Fruit fly (Drosophila melanogaster) whole organism, embryonic: ENCODE measurements around the gene Pc.
A peak's percentile ranks its signal among the peaks of the same experiment; 100 is the strongest.

ENCODE experiments used
- BtbVII ChIP-seq: fragments of 200-800 bp; sonication (Bioruptor generic); optimal IDR thresholded peaks from 3 replicates; lab custom pipeline; 2017; ENCODE audit warnings: missing biosample characterization, mild to moderate bottlenecking, missing genetic modification characterization
- CG10274 ChIP-seq: fragments of 200-800 bp; sonication (Bioruptor generic); optimal IDR thresholded peaks from 3 replicates; lab custom pipeline; 2017; ENCODE audit warnings: missing biosample characterization, mild to moderate bottlenecking, missing genetic modification characterization
- CG10321 ChIP-seq: fragments of 200-800 bp; sonication (Bioruptor generic); IDR thresholded peaks from 2 replicates; pipeline ENCODE4 v1.3.6; 2022; ENCODE audit warnings: missing biosample characterization, missing genetic modification characterization
- CG10959 ChIP-seq: fragments of 200-800 bp; sonication (Bioruptor generic); IDR thresholded peaks from 2 replicates; pipeline ENCODE4 v1.3.6; 2022; ENCODE audit warnings: missing biosample characterization, missing genetic modification characterization
- CG11456 ChIP-seq: fragments of 200-800 bp; sonication (Bioruptor generic); IDR thresholded peaks from 3 replicates; pipeline ENCODE4 v1.3.6; 2022; ENCODE audit warnings: missing biosample characterization, missing genetic modification characterization
- CG12299 ChIP-seq: fragments of 200-800 bp; sonication (Bioruptor generic); optimal IDR thresholded peaks from 2 replicates; lab custom pipeline; 2018; ENCODE audit warnings: missing biosample characterization, mild to moderate bottlenecking, missing genetic modification characterization
- CG1233 ChIP-seq: fragments of 200-800 bp; sonication (Bioruptor generic); optimal IDR thresholded peaks from 4 replicates; lab custom pipeline; 2018; ENCODE audit warnings: missing biosample characterization, mild to moderate bottlenecking, missing genetic modification characterization
- CG12391 ChIP-seq: fragments of 200-800 bp; sonication (Bioruptor generic); optimal IDR thresholded peaks from 3 replicates; lab custom pipeline; 2018; ENCODE audit warnings: missing biosample characterization, mild to moderate bottlenecking, missing genetic modification characterization, moderate library complexity
- CG14441 ChIP-seq: fragments of 200-800 bp; sonication (Bioruptor generic); IDR thresholded peaks from 2 replicates; pipeline ENCODE4 v1.3.6; 2022; ENCODE audit warnings: missing biosample characterization, missing genetic modification characterization
- CG14667 ChIP-seq: fragments of 200-800 bp; sonication (Bioruptor generic); IDR thresholded peaks from 2 replicates; pipeline ENCODE4 v1.3.6; 2022; ENCODE audit warnings: missing biosample characterization, missing genetic modification characterization
- CG1529 ChIP-seq: fragments of 200-800 bp; sonication (Bioruptor generic); optimal IDR thresholded peaks from 3 replicates; lab custom pipeline; 2018; ENCODE audit warnings: missing biosample characterization, missing genetic modification characterization
- CG16779 ChIP-seq: fragments of 200-800 bp; sonication (Bioruptor generic); IDR thresholded peaks from 2 replicates; pipeline ENCODE4 v1.3.6; 2022; ENCODE audit warnings: missing biosample characterization, missing genetic modification characterization
- CG16815 ChIP-seq: fragments of 200-800 bp; sonication (Bioruptor generic); optimal IDR thresholded peaks from 3 replicates; lab custom pipeline; 2017; ENCODE audit warnings: missing biosample characterization, mild to moderate bottlenecking, missing genetic modification characterization
- CG17829 ChIP-seq: fragments of 200-800 bp; optimal IDR thresholded peaks from 2 replicates; lab custom pipeline; 2019; ENCODE audit warnings: missing biosample characterization, mild to moderate bottlenecking, missing genetic modification characterization, moderate library complexity
- CG32767 ChIP-seq: fragments of 200-800 bp; sonication (Bioruptor generic); IDR thresholded peaks from 2 replicates; pipeline ENCODE4 v1.3.6; 2022; ENCODE audit warnings: missing biosample characterization, missing genetic modification characterization
- CG3838 ChIP-seq: fragments of 200-800 bp; sonication (Bioruptor generic); optimal IDR thresholded peaks from 3 replicates; lab custom pipeline; 2016; ENCODE audit warnings: missing biosample characterization, missing genetic modification characterization
- CG4282 ChIP-seq: fragments of 200-800 bp; sonication (Bioruptor generic); optimal IDR thresholded peaks from 2 replicates; lab custom pipeline; 2016; ENCODE audit warnings: missing biosample characterization, missing genetic modification characterization
- CG4424 ChIP-seq: fragments of 200-800 bp; sonication (Bioruptor generic); optimal IDR thresholded peaks from 3 replicates; lab custom pipeline; 2016; ENCODE audit warnings: missing biosample characterization, missing genetic modification characterization
- CG6689 ChIP-seq: fragments of 200-800 bp; sonication (Bioruptor generic); IDR thresholded peaks from 2 replicates; pipeline ENCODE4 v1.3.6; 2022; ENCODE audit warnings: missing biosample characterization, missing genetic modification characterization
- CG8359 ChIP-seq: fragments of 200-800 bp; sonication (Bioruptor generic); optimal IDR thresholded peaks from 2 replicates; lab custom pipeline; 2017; ENCODE audit warnings: missing biosample characterization, mild to moderate bottlenecking, missing genetic modification characterization, borderline replicate concordance
- CG9437 ChIP-seq: fragments of 200-800 bp; sonication (Bioruptor generic); optimal IDR thresholded peaks from 2 replicates; lab custom pipeline; 2018; ENCODE audit warnings: missing biosample characterization, mild to moderate bottlenecking, missing genetic modification characterization
- CoRest ChIP-seq: fragments of 200-800 bp; sonication (Bioruptor generic); optimal IDR thresholded peaks from 3 replicates; lab custom pipeline; 2018; ENCODE audit warnings: missing biosample characterization, mild to moderate bottlenecking, missing genetic modification characterization, moderate library complexity
- Dll ChIP-seq: fragments of 200-800 bp; sonication (Bioruptor generic); IDR thresholded peaks from 4 replicates; pipeline ENCODE4 v1.3.6; 2022; ENCODE audit warnings: missing biosample characterization, missing genetic modification characterization; ENCODE audit not compliant: partially characterized antibody
- Fer2 ChIP-seq: fragments of 200-800 bp; sonication (Bioruptor generic); optimal IDR thresholded peaks from 2 replicates; lab custom pipeline; 2018; ENCODE audit warnings: missing biosample characterization, mild to moderate bottlenecking, missing genetic modification characterization, moderate library complexity
- HLH54F ChIP-seq: fragments of 200-800 bp; sonication (Bioruptor generic); optimal IDR thresholded peaks from 3 replicates; lab custom pipeline; 2016; ENCODE audit warnings: missing biosample characterization, missing genetic modification characterization
- HmgZ ChIP-seq: fragments of 200-800 bp; sonication (Bioruptor generic); optimal IDR thresholded peaks from 2 replicates; lab custom pipeline; 2018; ENCODE audit warnings: missing biosample characterization, mild to moderate bottlenecking, missing genetic modification characterization
- NC2β ChIP-seq: fragments of 200-800 bp; sonication (Bioruptor generic); optimal IDR thresholded peaks from 2 replicates; lab custom pipeline; 2016; ENCODE audit warnings: missing biosample characterization, missing genetic modification characterization
- NfI ChIP-seq: fragments of 200-800 bp; sonication (Bioruptor generic); optimal IDR thresholded peaks from 3 replicates; lab custom pipeline; 2018; ENCODE audit warnings: missing biosample characterization, mild to moderate bottlenecking, missing genetic modification characterization, moderate library complexity
- Oaz ChIP-seq: fragments of 200-800 bp; sonication (Bioruptor generic); IDR thresholded peaks from 2 replicates; pipeline ENCODE4 v1.3.6; 2022; ENCODE audit warnings: missing biosample characterization, missing genetic modification characterization
- Oli ChIP-seq: fragments of 200-800 bp; sonication (Bioruptor generic); optimal IDR thresholded peaks from 2 replicates; lab custom pipeline; 2018; ENCODE audit warnings: missing biosample characterization, mild to moderate bottlenecking, missing genetic modification characterization, moderate library complexity
- Opbp ChIP-seq: fragments of 200-800 bp; sonication (Bioruptor generic); IDR thresholded peaks from 3 replicates; pipeline ENCODE4 v1.3.6; 2022; ENCODE audit warnings: missing biosample characterization, missing genetic modification characterization; ENCODE audit not compliant: partially characterized antibody
- Trl ChIP-seq, 3 experiments: fragments of >200 bp in 2 of 3; fragments of 200-800 bp in 1 of 3; sonication (Bioruptor generic) in 1 of 3; optimal IDR thresholded peaks; 2 replicates in 1 of 3; 3 replicates in 2 of 3; lab custom pipeline; 2016 to 2017; ENCODE audit warnings: missing biosample characterization in 1 of 3, missing genetic modification characterization in 1 of 3
- Xrp1 ChIP-seq: fragments of 200-800 bp; sonication (Bioruptor generic); IDR thresholded peaks from 2 replicates; pipeline ENCODE4 v1.3.6; 2022; ENCODE audit warnings: missing biosample characterization, missing genetic modification characterization
- cad ChIP-seq: fragments of >200 bp; optimal IDR thresholded peaks from 2 replicates; lab custom pipeline; 2017; ENCODE audit warnings: missing biosample characterization, missing genetic modification characterization
- caup ChIP-seq: fragments of 200-800 bp; sonication (Bioruptor generic); optimal IDR thresholded peaks from 3 replicates; lab custom pipeline; 2017; ENCODE audit warnings: missing biosample characterization, mild to moderate bottlenecking, missing genetic modification characterization, moderate library complexity; ENCODE audit not compliant: severe bottlenecking
- cwo ChIP-seq: fragments of 200-800 bp; sonication (Bioruptor generic); optimal IDR thresholded peaks from 3 replicates; lab custom pipeline; 2017; ENCODE audit warnings: missing biosample characterization, missing genetic modification characterization, mild to moderate bottlenecking, moderate library complexity, missing genetic modification reagents
- dysf ChIP-seq: fragments of 200-800 bp; sonication (Bioruptor generic); IDR thresholded peaks from 3 replicates; pipeline ENCODE4 v1.3.6; 2022; ENCODE audit warnings: missing biosample characterization, missing genetic modification characterization
- esg ChIP-seq: fragments of 200-800 bp; sonication (Bioruptor generic); conservative IDR thresholded peaks from 2 replicates; pipeline ENCODE4 v1.3.6; 2022; ENCODE audit warnings: missing biosample characterization, missing genetic modification characterization
- h ChIP-seq: fragments of >200 bp; optimal IDR thresholded peaks from 2 replicates; lab custom pipeline; 2017
- kah ChIP-seq: fragments of 200-800 bp; sonication (Bioruptor generic); optimal IDR thresholded peaks from 2 replicates; lab custom pipeline; 2018; ENCODE audit warnings: missing biosample characterization, mild to moderate bottlenecking, missing genetic modification characterization
- lmd ChIP-seq: fragments of 200-800 bp; sonication (Bioruptor generic); IDR thresholded peaks from 2 replicates; pipeline ENCODE4 v1.3.6; 2022; ENCODE audit warnings: missing biosample characterization, missing genetic modification characterization
- nmo ChIP-seq: fragments of 200-800 bp; sonication (Bioruptor generic); optimal IDR thresholded peaks from 2 replicates; lab custom pipeline; 2018; ENCODE audit warnings: missing biosample characterization, mild to moderate bottlenecking, missing genetic modification characterization, moderate library complexity
- nom ChIP-seq: fragments of 200-800 bp; sonication (Bioruptor generic); optimal IDR thresholded peaks from 2 replicates; lab custom pipeline; 2017; ENCODE audit warnings: missing biosample characterization, missing genetic modification characterization, mild to moderate bottlenecking, moderate library complexity, missing genetic modification reagents
- pzg ChIP-seq: fragments of 200-800 bp; sonication (Bioruptor generic); optimal IDR thresholded peaks from 3 replicates; lab custom pipeline; 2018; ENCODE audit warnings: missing biosample characterization, mild to moderate bottlenecking, missing genetic modification characterization, moderate library complexity
- sim ChIP-seq: fragments of 200-800 bp; sonication (Bioruptor generic); IDR thresholded peaks from 2 replicates; pipeline ENCODE4 v1.3.6; 2022; ENCODE audit warnings: missing biosample characterization, missing genetic modification characterization
- sima ChIP-seq: fragments of 200-800 bp; sonication (Bioruptor generic); optimal IDR thresholded peaks from 2 replicates; lab custom pipeline; 2016; ENCODE audit warnings: missing biosample characterization, missing genetic modification characterization
- sob ChIP-seq: fragments of 200-800 bp; sonication (Bioruptor generic); IDR thresholded peaks from 2 replicates; pipeline ENCODE4 v1.3.6; 2022; ENCODE audit warnings: missing biosample characterization, missing genetic modification characterization
- stc ChIP-seq: fragments of 200-800 bp; sonication (Bioruptor generic); IDR thresholded peaks from 2 replicates; pipeline ENCODE4 v1.3.6; 2022; ENCODE audit warnings: missing biosample characterization, missing genetic modification characterization
- stwl ChIP-seq: fragments of 200-800 bp; sonication (Bioruptor generic); optimal IDR thresholded peaks from 3 replicates; lab custom pipeline; 2018; ENCODE audit warnings: missing biosample characterization, mild to moderate bottlenecking, missing genetic modification characterization, moderate library complexity
- unc-4 ChIP-seq: fragments of 200-800 bp; sonication (Bioruptor generic); IDR thresholded peaks from 2 replicates; pipeline ENCODE4 v1.3.6; 2022; ENCODE audit warnings: missing biosample characterization, missing genetic modification characterization; ENCODE audit not compliant: partially characterized antibody
- unpg ChIP-seq: fragments of 200-800 bp; sonication (Bioruptor generic); optimal IDR thresholded peaks from 3 replicates; lab custom pipeline; 2018; ENCODE audit warnings: missing biosample characterization, mild to moderate bottlenecking, missing genetic modification characterization, moderate library complexity

The Pc gene

dm6 chr3L:21348983-21349432 is 31.2 kb upstream of the Pc start, which contains the start of gene ebd2 (continued):
- TF ChIP-seq stc (GFP tag; lab: Robert Waterston, UW) (no peak; the same call in 1 of the 2 replicates), nmo (GFP tag; lab: Kevin White, UChicago) (no peak), stwl (tag; lab: Kevin White, UChicago) (no peak), unpg (GFP tag; lab: Kevin White, UChicago) (no peak), CG16815 (GFP tag; lab: Kevin White, UChicago) (no peak), pzg (GFP tag; lab: Kevin White, UChicago) (no peak), NfI (GFP tag; lab: Kevin White, UChicago) (no peak), CG11456 (GFP tag; lab: Robert Waterston, UW) (no peak), HmgZ (tag; lab: Kevin White, UChicago) (peak; percentile 63), cad (GFP tag; lab: Kevin White, UChicago) (no peak), CG4424 (GFP tag; lab: Kevin White, UChicago) (peak; percentile 1), CG3838 (no peak), CG4282 (GFP tag; lab: Kevin White, UChicago) (no peak), CG12299 (tag; lab: Kevin White, UChicago) (peak; percentile 23), Xrp1 (GFP tag; lab: Robert Waterston, UW) (no peak), h (no peak), lmd (no peak), Opbp (GFP tag; lab: Robert Waterston, UW) (no peak), dysf (GFP tag; lab: Robert Waterston, UW) (no peak), CG10321 (GFP tag; lab: Robert Waterston, UW) (no peak), CG10959 (GFP tag; lab: Robert Waterston, UW) (no peak), unc-4 (GFP tag; lab: Robert Waterston, UW) (no peak), Fer2 (tag; lab: Kevin White, UChicago) (no peak), sim (no peak), nom (GFP tag; lab: Kevin White, UChicago) (no peak), kah (GFP tag; lab: Kevin White, UChicago) (no peak), Dll (GFP tag; lab: Robert Waterston, UW) (no peak), Oaz (GFP tag; lab: Robert Waterston, UW) (no peak), CG10274 (GFP tag; lab: Kevin White, UChicago) (no peak), sima (GFP tag; lab: Kevin White, UChicago) (no peak), CG12391 (tag; lab: Kevin White, UChicago) (no peak), CG14441 (no peak), CoRest (tag; lab: Kevin White, UChicago) (peak; percentile 6), CG9437 (GFP tag; lab: Kevin White, UChicago) (no peak), CG16779 (GFP tag; lab: Robert Waterston, UW) (no peak), sob (GFP tag; lab: Robert Waterston, UW) (peak; percentile 40; the same call in 1 of the 2 replicates), CG17829 (tag; lab: Kevin White, UChicago) (no peak), CG1233 (GFP tag; lab: Kevin White, UChicago) (no peak), CG32767 (GFP tag; lab: Robert Waterston, UW) (no peak), CG8359 (GFP tag; lab: Kevin White, UChicago) (no peak), CG6689 (GFP tag; lab: Robert Waterston, UW) (no peak), esg (GFP tag; lab: Robert Waterston, UW) (no peak), CG1529 (GFP tag; lab: Kevin White, UChicago) (no peak), caup (GFP tag; lab: Kevin White, UChicago) (peak; percentile 40), cwo (GFP tag; lab: Kevin White, UChicago) (peak; percentile 73), BtbVII (GFP tag; lab: Kevin White, UChicago) (peak; percentile 59), Oli (tag; lab: Kevin White, UChicago) (no peak), HLH54F (GFP tag; lab: Kevin White, UChicago) (no peak), CG14667 (GFP tag; lab: Robert Waterston, UW) (no peak), NC2β (GFP tag; lab: Kevin White, UChicago) (no peak), Trl (optimal IDR thresholded peaks at IDR 0.05; lab: Kevin White, UChicago) (peak in 1 of 2 experiments; percentile 2), Trl (GFP tag; optimal IDR thresholded peaks at IDR 0.05; lab: Kevin White, UChicago) (no peak)
